Worm (Caenorhabditis elegans): ENCODE measurements around the gene C52E4.12.

ce11 chrV:11949509-11950117 is 46.3 kb upstream of the C52E4.12 start:
- TF ChIP-seq ztf-11 (tag; optimal IDR thresholded peaks at IDR 0.05) (no peak), ces-1 (GFP tag; optimal IDR thresholded peaks at IDR 0.05) (no peak), elt-3 (tag; optimal IDR thresholded peaks at IDR 0.05) (no peak), ama-1 (optimal IDR thresholded peaks at IDR 0.05) (no peak)
